Worm (Caenorhabditis elegans) whole organism, mixed stage, embryonic: ENCODE results near the gene H41C03.2.
"Not testable (repeated sequence)": the region's sequence is repeated elsewhere in the genome, so short reads cannot be mapped to it uniquely, and the experiment has no call there.

Source experiments
- blmp-1 ChIP-seq: fragments of 150-350 bp; optimal IDR thresholded peaks from 2 replicates; lab custom pipeline; 2014; ENCODE audit warnings: missing biosample characterization, missing genetic modification characterization
- ceh-39 ChIP-seq: fragments of 150-350 bp; optimal IDR thresholded peaks from 2 replicates; lab custom pipeline; 2014; ENCODE audit warnings: missing biosample characterization, missing genetic modification characterization
- elt-1 ChIP-seq: sonication (generic microtip); optimal IDR thresholded peaks from 2 replicates; lab custom pipeline; 2017; ENCODE audit warnings: missing genetic modification characterization, mild to moderate bottlenecking, missing compliant biosample characterization, antibody characterized with exemption, moderate library complexity, borderline replicate concordance; ENCODE audit not compliant: insufficient read depth
- elt-3 ChIP-seq: fragments of 150-350 bp; optimal IDR thresholded peaks from 2 replicates; lab custom pipeline; 2014; ENCODE audit warnings: missing biosample characterization, missing genetic modification characterization
- lsy-2 ChIP-seq: fragments of 150-350 bp; optimal IDR thresholded peaks from 2 replicates; lab custom pipeline; 2014; ENCODE audit warnings: missing biosample characterization, missing genetic modification characterization
- mab-5 ChIP-seq: fragments of 150-350 bp; optimal IDR thresholded peaks from 2 replicates; lab custom pipeline; 2014; ENCODE audit warnings: missing biosample characterization, missing genetic modification characterization
- mep-1 ChIP-seq: fragments of 150-350 bp; optimal IDR thresholded peaks from 2 replicates; lab custom pipeline; 2017; ENCODE audit warnings: missing biosample characterization, missing genetic modification reagents, missing genetic modification characterization, inconsistent platforms
- nhr-12 ChIP-seq: fragments of 150-350 bp; optimal IDR thresholded peaks from 2 replicates; lab custom pipeline; 2014; ENCODE audit warnings: missing biosample characterization, missing genetic modification characterization
- nhr-76 ChIP-seq: sonication (generic microtip); optimal IDR thresholded peaks from 2 replicates; lab custom pipeline; 2017; ENCODE audit warnings: missing biosample characterization, missing genetic modification characterization
- snpc-4 ChIP-seq: fragments of 150-350 bp; optimal IDR thresholded peaks from 2 replicates; lab custom pipeline; 2014; ENCODE audit warnings: missing biosample characterization, missing genetic modification characterization
- sptf-1 ChIP-seq: sonication (generic microtip); optimal IDR thresholded peaks from 2 replicates; lab custom pipeline; 2017; ENCODE audit warnings: mild to moderate bottlenecking, missing genetic modification characterization, moderate library complexity, missing compliant biosample characterization
- unc-62 ChIP-seq: fragments of 150-350 bp; optimal IDR thresholded peaks from 2 replicates; lab custom pipeline; 2014; ENCODE audit warnings: missing biosample characterization, missing genetic modification reagents, missing genetic modification characterization
- ztf-11 ChIP-seq: fragments of 150-350 bp; optimal IDR thresholded peaks from 2 replicates; lab custom pipeline; 2014; ENCODE audit warnings: missing biosample characterization, missing genetic modification characterization

ce11 chrII:5876511-5876910, 24.6 kb upstream of the H41C03.2 start, which contains the start of gene F55C12.2:
- not testable (repeated sequence) for TF ChIP-seq lsy-2 (tag; lab: Kevin White, UChicago); ztf-11 (tag; lab: Kevin White, UChicago); unc-62; blmp-1 (tag; lab: Kevin White, UChicago); nhr-12 (tag; lab: Kevin White, UChicago); elt-1 (tag; lab: Kevin White, UChicago); mep-1 (tag; lab: Kevin White, UChicago); mab-5 (tag; lab: Kevin White, UChicago); snpc-4 (tag; lab: Kevin White, UChicago); elt-3 (tag; lab: Kevin White, UChicago); ceh-39 (tag; lab: Kevin White, UChicago); sptf-1 (tag; lab: Kevin White, UChicago); nhr-76 (tag; lab: Kevin White, UChicago)
